Worm (Caenorhabditis elegans) whole organism, L2 larva: ENCODE data around the gene glrx-22.

Source experiments
- C34F6.9 ChIP-seq: fragments of 150-350 bp; optimal IDR thresholded peaks from 2 replicates; lab custom pipeline; 2014; ENCODE audit warnings: missing biosample characterization, missing genetic modification characterization
- F13H6.1 ChIP-seq: sonication (generic microtip); optimal IDR thresholded peaks from 2 replicates; lab custom pipeline; 2016; ENCODE audit warnings: missing genetic modification characterization, missing compliant biosample characterization
- R02D3.7 ChIP-seq: fragments of 150-350 bp; optimal IDR thresholded peaks from 2 replicates; lab custom pipeline; 2014; ENCODE audit warnings: missing biosample characterization, missing genetic modification characterization
- Y55F3AM.14 ChIP-seq: fragments of 200-800 bp; sonication (Bioruptor generic); optimal IDR thresholded peaks from 2 replicates; lab custom pipeline; 2018; ENCODE audit warnings: mild to moderate bottlenecking, missing genetic modification characterization, missing compliant biosample characterization
- ZK546.5 ChIP-seq: sonication (generic microtip); optimal IDR thresholded peaks from 2 replicates; lab custom pipeline; 2017; ENCODE audit warnings: missing biosample characterization, missing genetic modification characterization
- alr-1 ChIP-seq: fragments of 150-350 bp; optimal IDR thresholded peaks from 2 replicates; lab custom pipeline; 2014; ENCODE audit warnings: missing biosample characterization, missing genetic modification characterization
- aly-2 ChIP-seq: fragments of 150-350 bp; optimal IDR thresholded peaks from 2 replicates; lab custom pipeline; 2014; ENCODE audit warnings: missing biosample characterization, missing genetic modification characterization
- blmp-1 ChIP-seq: sonication (generic microtip); optimal IDR thresholded peaks from 2 replicates; lab custom pipeline; 2017; ENCODE audit warnings: missing genetic modification characterization, mild to moderate bottlenecking, missing compliant biosample characterization, antibody characterized with exemption, moderate library complexity; ENCODE audit not compliant: insufficient read depth
- ceh-82 ChIP-seq: fragments of 150-350 bp; optimal IDR thresholded peaks from 2 replicates; lab custom pipeline; 2014; ENCODE audit warnings: missing biosample characterization, missing genetic modification characterization
- crh-2 ChIP-seq: sonication (generic microtip); optimal IDR thresholded peaks from 2 replicates; lab custom pipeline; 2017; ENCODE audit warnings: missing biosample characterization, missing genetic modification characterization
- dmd-4 ChIP-seq: sonication (generic microtip); optimal IDR thresholded peaks from 2 replicates; lab custom pipeline; 2017; ENCODE audit warnings: missing biosample characterization, missing genetic modification characterization
- egl-27 ChIP-seq: sonication (generic microtip); optimal IDR thresholded peaks from 3 replicates; lab custom pipeline; 2017; ENCODE audit warnings: missing biosample characterization, missing genetic modification reagents, missing genetic modification characterization
- elt-1 ChIP-seq: fragments of 150-350 bp; optimal IDR thresholded peaks from 2 replicates; lab custom pipeline; 2014; ENCODE audit warnings: missing biosample characterization, missing genetic modification characterization
- elt-3 ChIP-seq: sonication (generic microtip); optimal IDR thresholded peaks from 2 replicates; lab custom pipeline; 2017; ENCODE audit warnings: missing biosample characterization, missing genetic modification characterization
- gmeb-1 ChIP-seq: fragments of 150-350 bp; optimal IDR thresholded peaks from 2 replicates; lab custom pipeline; 2014; ENCODE audit warnings: missing biosample characterization, missing genetic modification characterization
- lin-11 ChIP-seq: fragments of 150-350 bp; sonication (generic microtip); optimal IDR thresholded peaks from 2 replicates; lab custom pipeline; 2014; ENCODE audit warnings: missing biosample characterization, missing genetic modification characterization, inconsistent platforms, mixed read lengths
- lin-13 ChIP-seq: fragments of 150-350 bp; optimal IDR thresholded peaks from 2 replicates; lab custom pipeline; 2014; ENCODE audit warnings: missing biosample characterization, missing genetic modification reagents, missing genetic modification characterization
- lin-39 ChIP-seq: fragments of 150-350 bp; optimal IDR thresholded peaks from 2 replicates; lab custom pipeline; 2014; ENCODE audit warnings: missing biosample characterization, missing genetic modification reagents, missing genetic modification characterization
- lsy-2 ChIP-seq, 2 experiments: fragments of 150-350 bp in 1 of 2; sonication (generic microtip) in 1 of 2; optimal IDR thresholded peaks; 2 replicates each; lab custom pipeline; 2014 to 2017; ENCODE audit warnings: missing biosample characterization in 2 of 2, missing genetic modification characterization in 2 of 2
- mab-5 ChIP-seq: fragments of 150-350 bp; optimal IDR thresholded peaks from 2 replicates; lab custom pipeline; 2014; ENCODE audit warnings: missing biosample characterization, missing genetic modification characterization
- mdl-1 ChIP-seq, 2 experiments: fragments of 150-350 bp in 1 of 2; sonication (generic microtip) in 1 of 2; optimal IDR thresholded peaks; 2 replicates each; lab custom pipeline; 2017; ENCODE audit warnings: missing biosample characterization in 2 of 2, missing genetic modification characterization in 2 of 2
- nhr-10 ChIP-seq: sonication (generic microtip); optimal IDR thresholded peaks from 2 replicates; lab custom pipeline; 2017; ENCODE audit warnings: missing biosample characterization, missing genetic modification characterization
- nhr-11 ChIP-seq: fragments of 150-350 bp; optimal IDR thresholded peaks from 2 replicates; lab custom pipeline; 2014; ENCODE audit warnings: missing biosample characterization, missing genetic modification characterization
- nhr-12 ChIP-seq: fragments of 150-350 bp; optimal IDR thresholded peaks from 2 replicates; lab custom pipeline; 2014; ENCODE audit warnings: missing biosample characterization, missing genetic modification characterization
- nhr-129 ChIP-seq: fragments of 150-350 bp; optimal IDR thresholded peaks from 2 replicates; lab custom pipeline; 2014; ENCODE audit warnings: missing biosample characterization, missing genetic modification characterization
- nhr-23 ChIP-seq: fragments of 150-350 bp; optimal IDR thresholded peaks from 2 replicates; lab custom pipeline; 2014; ENCODE audit warnings: missing biosample characterization, missing genetic modification reagents, missing genetic modification characterization
- nhr-237 ChIP-seq: fragments of 150-350 bp; optimal IDR thresholded peaks from 2 replicates; lab custom pipeline; 2014; ENCODE audit warnings: missing biosample characterization, missing genetic modification characterization
- nhr-25 ChIP-seq: fragments of 150-350 bp; sonication (generic microtip); optimal IDR thresholded peaks from 3 replicates; lab custom pipeline; 2014; ENCODE audit warnings: missing biosample characterization, missing genetic modification characterization
- nhr-6 ChIP-seq: fragments of 150-350 bp; optimal IDR thresholded peaks from 2 replicates; lab custom pipeline; 2014; ENCODE audit warnings: missing biosample characterization, missing genetic modification characterization
- sem-4 ChIP-seq: fragments of 150-350 bp; optimal IDR thresholded peaks from 2 replicates; lab custom pipeline; 2014; ENCODE audit warnings: missing biosample characterization, missing genetic modification reagents, missing genetic modification characterization
- skn-1 ChIP-seq: sonication (generic microtip); optimal IDR thresholded peaks from 2 replicates; lab custom pipeline; 2017; ENCODE audit warnings: missing biosample characterization, missing genetic modification characterization
- snpc-4 ChIP-seq: fragments of 150-350 bp; optimal IDR thresholded peaks from 2 replicates; lab custom pipeline; 2014; ENCODE audit warnings: missing biosample characterization, missing genetic modification characterization
- unc-55 ChIP-seq: fragments of 150-350 bp; sonication (generic microtip); optimal IDR thresholded peaks from 3 replicates; lab custom pipeline; 2014; ENCODE audit warnings: missing biosample characterization, missing genetic modification reagents, missing genetic modification characterization
- unc-62 ChIP-seq: fragments of 150-350 bp; optimal IDR thresholded peaks from 2 replicates; lab custom pipeline; 2014; ENCODE audit warnings: missing biosample characterization, missing genetic modification reagents, missing genetic modification characterization
- zag-1 ChIP-seq: fragments of 150-350 bp; optimal IDR thresholded peaks from 2 replicates; lab custom pipeline; 2014; ENCODE audit warnings: missing biosample characterization, missing genetic modification characterization
- ztf-1 ChIP-seq: fragments of 200-800 bp; sonication (Bioruptor generic); conservative IDR thresholded peaks from 2 replicates; pipeline ENCODE4 v1.3.6; 2022; ENCODE audit warnings: missing genetic modification characterization, missing compliant biosample characterization
- ztf-11 ChIP-seq: sonication (generic microtip); optimal IDR thresholded peaks from 2 replicates; lab custom pipeline; 2017; ENCODE audit warnings: missing biosample characterization, missing genetic modification characterization
- ztf-4 ChIP-seq: fragments of 150-350 bp; optimal IDR thresholded peaks from 2 replicates; lab custom pipeline; 2014; ENCODE audit warnings: missing biosample characterization, missing genetic modification characterization

The glrx-22 gene

DNA sequence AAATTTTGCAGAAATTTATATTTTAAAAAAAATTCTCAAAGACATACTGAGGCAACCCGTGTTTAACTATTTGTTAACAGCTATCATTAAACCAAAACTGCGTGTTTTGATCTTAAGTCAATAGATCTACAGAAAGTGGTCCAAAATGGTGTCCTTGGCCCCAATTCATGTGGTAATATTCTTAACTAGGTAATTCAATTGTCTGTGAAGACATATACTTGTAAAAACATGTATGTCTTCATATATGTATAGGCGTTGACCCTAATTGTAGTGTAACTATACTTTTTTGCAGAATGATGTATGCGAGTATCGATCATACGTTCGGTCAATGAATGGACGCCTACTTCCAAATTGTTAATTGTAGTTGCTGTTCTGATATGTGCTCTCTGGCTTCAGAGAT lies 31.4 kb downstream of the glrx-22 start, which contains the start of gene C07G1.15:
Gene C07G1.15, plus strand, starts transcription at position 301 of the 400 bp plus-strand sequence.
- TF ChIP-seq gmeb-1 (tag; lab: Kevin White, UChicago): no peak
- TF ChIP-seq R02D3.7 (tag; lab: Kevin White, UChicago): no peak
- TF ChIP-seq ceh-82: no peak
- TF ChIP-seq nhr-11: no peak
- no peak for TF ChIP-seq F13H6.1 (tag; lab: Kevin White, UChicago)
- TF ChIP-seq mdl-1 (tag; optimal IDR thresholded peaks at IDR 0.05; lab: Kevin White, UChicago): no peak
- no peak for TF ChIP-seq mab-5 (tag; lab: Kevin White, UChicago)
- no peak for TF ChIP-seq aly-2 (tag; lab: Kevin White, UChicago)
- no peak for TF ChIP-seq nhr-12
- no peak for TF ChIP-seq elt-1 (tag; lab: Kevin White, UChicago)
- TF ChIP-seq ztf-4 (tag; lab: Kevin White, UChicago): no peak
- no peak for TF ChIP-seq sem-4 (tag; lab: Kevin White, UChicago)
- TF ChIP-seq unc-62 (GFP tag; lab: Kevin White, UChicago): no peak
- TF ChIP-seq zag-1 (tag; lab: Kevin White, UChicago): no peak
- TF ChIP-seq unc-55 (GFP tag; lab: Kevin White, UChicago): no peak
- TF ChIP-seq skn-1: no peak
- TF ChIP-seq elt-3 (tag; lab: Kevin White, UChicago): no peak

DNA sequence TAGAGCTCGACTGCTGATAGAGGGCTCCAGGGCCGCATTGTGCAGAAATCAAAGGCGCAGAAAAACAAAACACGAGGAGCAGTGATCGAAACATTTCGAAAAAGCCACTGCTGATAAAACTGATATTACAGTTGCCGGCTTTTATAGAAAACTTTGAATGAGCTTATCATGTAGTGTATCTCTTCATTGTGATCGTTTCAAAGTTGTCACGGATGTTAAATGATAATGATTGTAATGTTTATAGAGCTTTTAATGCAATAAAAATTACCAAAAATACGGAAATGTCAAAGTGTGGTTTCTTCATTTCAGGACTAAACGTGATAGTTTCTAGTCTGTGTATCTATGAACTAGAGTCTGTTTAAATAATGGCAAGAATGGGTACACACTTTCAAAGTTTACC lies 32.4 kb downstream of the glrx-22 start, which contains the start of gene clec-52:
Gene clec-52, minus strand, starts transcription at position 101 of the 400 bp plus-strand sequence.
- no peak for TF ChIP-seq nhr-25 (tag; lab: Kevin White, UChicago)
- TF ChIP-seq ztf-11 (tag; lab: Kevin White, UChicago): no peak
- no peak for TF ChIP-seq nhr-11
- TF ChIP-seq F13H6.1 (tag; lab: Kevin White, UChicago): no peak
- TF ChIP-seq dmd-4 (tag; lab: Kevin White, UChicago): no peak
- TF ChIP-seq alr-1: no peak
- no peak for TF ChIP-seq elt-3 (tag; lab: Kevin White, UChicago)
- TF ChIP-seq C34F6.9 (tag; lab: Kevin White, UChicago): no peak
- no peak for TF ChIP-seq unc-62 (GFP tag; lab: Kevin White, UChicago)
- TF ChIP-seq gmeb-1 (tag; lab: Kevin White, UChicago): no peak
- TF ChIP-seq mab-5 (tag; lab: Kevin White, UChicago): no peak
- no peak for TF ChIP-seq nhr-23 (tag; lab: Kevin White, UChicago)
- no peak for TF ChIP-seq nhr-10 (tag; lab: Kevin White, UChicago)
- TF ChIP-seq skn-1: no peak
- no peak for TF ChIP-seq blmp-1 (tag; lab: Kevin White, UChicago)
- no peak for TF ChIP-seq ztf-4 (tag; lab: Kevin White, UChicago)
- no peak for TF ChIP-seq zag-1 (tag; lab: Kevin White, UChicago)

- TF ChIP-seq crh-2 (tag; lab: Kevin White, UChicago): no peak
- no peak for TF ChIP-seq sem-4 (tag; lab: Kevin White, UChicago)
- TF ChIP-seq lin-13 (GFP tag; lab: Kevin White, UChicago): no peak
- TF ChIP-seq snpc-4 (tag; lab: Kevin White, UChicago): no peak
- no peak for TF ChIP-seq nhr-11
- no peak for TF ChIP-seq aly-2 (tag; lab: Kevin White, UChicago)
- TF ChIP-seq lin-11: no peak
- no peak for TF ChIP-seq egl-27 (tag; lab: Kevin White, UChicago)
- TF ChIP-seq elt-1 (tag; lab: Kevin White, UChicago): no peak
- no peak for TF ChIP-seq zag-1 (tag; lab: Kevin White, UChicago)
- TF ChIP-seq nhr-237: no peak
- no peak for TF ChIP-seq lin-39
Observed at ce11 chrIV:8165950-8166349, 35.1 kb downstream of the glrx-22 start, which contains the start of gene B0218.7. B0218.7 (minus strand) TSS chrIV:8166050.

DNA sequence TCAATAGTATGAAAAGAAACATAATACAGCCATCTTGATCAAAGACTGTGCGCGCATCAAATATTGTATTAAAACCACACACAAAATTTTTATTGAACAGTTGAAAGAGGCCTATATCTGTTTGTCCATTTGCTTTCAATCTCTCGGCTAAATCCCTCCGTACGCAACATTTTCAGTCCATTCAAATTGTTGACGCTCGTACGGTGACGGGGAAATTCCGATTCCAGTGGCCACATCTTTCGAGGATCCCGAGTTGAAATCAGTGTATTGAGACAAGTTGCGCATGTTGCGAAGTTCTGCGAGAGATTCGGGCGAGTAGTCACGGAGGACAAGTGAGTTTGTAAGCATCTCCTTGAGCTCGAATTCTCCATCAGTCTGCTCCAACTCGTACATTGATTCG lies 36.5 kb downstream of the glrx-22 start:
- TF ChIP-seq egl-27 (tag; lab: Kevin White, UChicago): no peak
- TF ChIP-seq Y55F3AM.14 (GFP tag; lab: Kevin White, UChicago): no peak
- TF ChIP-seq nhr-129 (tag; lab: Kevin White, UChicago): no peak
- TF ChIP-seq alr-1: no peak
- no peak for TF ChIP-seq skn-1
- TF ChIP-seq lin-39: no peak
- TF ChIP-seq blmp-1 (tag; lab: Kevin White, UChicago): no peak
- TF ChIP-seq ZK546.5: no peak
- TF ChIP-seq ztf-4 (tag; lab: Kevin White, UChicago): no peak
- no peak for TF ChIP-seq zag-1 (tag; lab: Kevin White, UChicago)
- no peak for TF ChIP-seq nhr-6 (tag; lab: Kevin White, UChicago)
- TF ChIP-seq C34F6.9 (tag; lab: Kevin White, UChicago): no peak
- TF ChIP-seq nhr-25 (tag; lab: Kevin White, UChicago): no peak
- no peak for TF ChIP-seq F13H6.1 (tag; lab: Kevin White, UChicago)
- no peak for TF ChIP-seq ztf-1 (GFP tag; lab: Robert Waterston, UW)
- TF ChIP-seq mab-5 (tag; lab: Kevin White, UChicago): no peak
- no peak for TF ChIP-seq mdl-1 (tag; optimal IDR thresholded peaks at IDR 0.05; lab: Kevin White, UChicago)
- TF ChIP-seq lin-13 (GFP tag; lab: Kevin White, UChicago): no peak
- no peak for TF ChIP-seq lsy-2 (tag; optimal IDR thresholded peaks at IDR 0.05; lab: Kevin White, UChicago)
- TF ChIP-seq, all 48 proteins: peak for 0
